Fruit fly (Drosophila melanogaster): ENCODE results near the gene CG8661.

CG8661 gene

dm6 chrX:17316723-17317262 is 32.5 kb upstream of the CG8661 start:
- TF ChIP-seq CG33017 (tag; optimal IDR thresholded peaks at IDR 0.05) (no peak), toe (GFP tag; optimal IDR thresholded peaks at IDR 0.05) (no peak), cnc (optimal IDR thresholded peaks at IDR 0.05) (no peak), CG7045 (GFP tag; optimal IDR thresholded peaks at IDR 0.05) (no peak), Hr96 (GFP tag; optimal IDR thresholded peaks at IDR 0.05) (no peak), CG11617 (GFP tag; optimal IDR thresholded peaks at IDR 0.05) (no peak), Mnt (GFP tag; optimal IDR thresholded peaks at IDR 0.05) (no peak), ovo (GFP tag; optimal IDR thresholded peaks at IDR 0.05) (no peak), CG5204 (GFP tag; optimal IDR thresholded peaks at IDR 0.05) (no peak), cic (GFP tag; optimal IDR thresholded peaks at IDR 0.05) (no peak), CG7101 (tag; optimal IDR thresholded peaks at IDR 0.05) (no peak), pad (GFP tag; optimal IDR thresholded peaks at IDR 0.05) (no peak), Crg-1 (GFP tag; optimal IDR thresholded peaks at IDR 0.05) (no peak), CG1620 (GFP tag; optimal IDR thresholded peaks at IDR 0.05) (no peak)

dm6 chrX:17315566-17315965 is 31.3 kb upstream of the CG8661 start:
- TF ChIP-seq CG12768 (GFP tag; optimal IDR thresholded peaks at IDR 0.05) (no peak), Clk (GFP tag; optimal IDR thresholded peaks at IDR 0.05) (no peak), kay (GFP tag; ENCODE audit: borderline replicate concordance) (no peak), tj (GFP tag; optimal IDR thresholded peaks at IDR 0.05) (no peak), toe (GFP tag; optimal IDR thresholded peaks at IDR 0.05) (no peak), cnc (optimal IDR thresholded peaks at IDR 0.05) (no peak), pad (GFP tag; optimal IDR thresholded peaks at IDR 0.05) (no peak), bab1 (GFP tag; optimal IDR thresholded peaks at IDR 0.05) (no peak), CG7045 (GFP tag; optimal IDR thresholded peaks at IDR 0.05) (no peak), CG5204 (GFP tag; optimal IDR thresholded peaks at IDR 0.05) (no peak), ovo (GFP tag; optimal IDR thresholded peaks at IDR 0.05) (no peak), CG1620 (GFP tag; optimal IDR thresholded peaks at IDR 0.05) (no peak), cic (GFP tag; optimal IDR thresholded peaks at IDR 0.05) (no peak), CG33017 (tag; optimal IDR thresholded peaks at IDR 0.05) (no peak), CG11617 (GFP tag; optimal IDR thresholded peaks at IDR 0.05) (no peak), Crg-1 (GFP tag; optimal IDR thresholded peaks at IDR 0.05) (no peak), Hr96 (GFP tag; optimal IDR thresholded peaks at IDR 0.05) (no peak), Mnt (GFP tag; optimal IDR thresholded peaks at IDR 0.05) (no peak), CG7101 (tag; optimal IDR thresholded peaks at IDR 0.05) (no peak)

- TF ChIP-seq toe (GFP tag; optimal IDR thresholded peaks at IDR 0.05) = no peak
Observed at dm6 chrX:17314213-17314612, 29.9 kb upstream of the CG8661 start, which contains the start of gene B-H2. TSS of gene B-H2 (plus strand) at chrX:17314581.

DNA sequence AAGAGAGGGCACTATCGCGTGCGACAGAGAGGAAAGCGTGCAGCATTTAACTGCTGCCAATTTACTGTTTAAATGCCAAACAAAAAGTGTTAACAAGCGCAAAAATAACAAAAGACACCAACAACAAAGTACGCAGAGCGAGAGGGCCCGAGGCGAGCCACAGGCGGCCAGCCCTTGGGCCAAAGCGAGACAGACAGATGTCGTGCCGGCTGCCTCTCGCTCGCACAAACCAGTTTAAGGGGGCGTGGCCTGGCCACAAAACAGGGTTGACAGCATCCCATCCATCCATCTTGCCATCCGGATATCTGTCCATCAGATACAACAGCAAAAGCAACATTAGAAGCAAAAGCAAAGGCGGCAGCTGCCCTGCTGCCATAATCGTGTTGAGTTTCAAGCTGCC is 29.0 kb upstream of the CG8661 start:
- TF ChIP-seq ovo (GFP tag; optimal IDR thresholded peaks at IDR 0.05) (no peak), kay (GFP tag; ENCODE audit: borderline replicate concordance) (no peak), toe (GFP tag; optimal IDR thresholded peaks at IDR 0.05) (no peak), Clk (GFP tag; optimal IDR thresholded peaks at IDR 0.05) (no peak), CG33017 (tag; optimal IDR thresholded peaks at IDR 0.05) (no peak), Hr96 (GFP tag; optimal IDR thresholded peaks at IDR 0.05) (no peak), CG11617 (GFP tag; optimal IDR thresholded peaks at IDR 0.05) (no peak), CG7101 (tag; optimal IDR thresholded peaks at IDR 0.05) (no peak), cic (GFP tag; optimal IDR thresholded peaks at IDR 0.05) (no peak), CG7045 (GFP tag; optimal IDR thresholded peaks at IDR 0.05) (no peak), CG5204 (GFP tag; optimal IDR thresholded peaks at IDR 0.05) (no peak), pad (GFP tag; optimal IDR thresholded peaks at IDR 0.05) (no peak), CG1620 (GFP tag; optimal IDR thresholded peaks at IDR 0.05) (no peak), CG14711 (tag; optimal IDR thresholded peaks at IDR 0.05) (no peak)

dm6 chrX:17308211-17308610 is 23.9 kb upstream of the CG8661 start:
- no peak for TF ChIP-seq Crg-1 (GFP tag; optimal IDR thresholded peaks at IDR 0.05)
- no peak for TF ChIP-seq CG7045 (GFP tag; optimal IDR thresholded peaks at IDR 0.05)
- no peak for TF ChIP-seq CG11617 (GFP tag; optimal IDR thresholded peaks at IDR 0.05)
- no peak for TF ChIP-seq ovo (GFP tag; optimal IDR thresholded peaks at IDR 0.05)
- no peak for TF ChIP-seq toe (GFP tag; optimal IDR thresholded peaks at IDR 0.05)
- no peak for TF ChIP-seq pad (GFP tag; optimal IDR thresholded peaks at IDR 0.05)
- no peak for TF ChIP-seq cic (GFP tag; optimal IDR thresholded peaks at IDR 0.05)
- no peak for TF ChIP-seq Hr96 (GFP tag; optimal IDR thresholded peaks at IDR 0.05)
- TF ChIP-seq Mnt (GFP tag; optimal IDR thresholded peaks at IDR 0.05) = no peak

- TF ChIP-seq bab1 (GFP tag; optimal IDR thresholded peaks at IDR 0.05) = peak; percentile 50
- TF ChIP-seq tj (GFP tag; optimal IDR thresholded peaks at IDR 0.05) = no peak
- TF ChIP-seq pad (GFP tag; optimal IDR thresholded peaks at IDR 0.05) = no peak
- no peak for TF ChIP-seq cnc (optimal IDR thresholded peaks at IDR 0.05)
- peak; percentile 17 for TF ChIP-seq ovo (GFP tag; optimal IDR thresholded peaks at IDR 0.05)
Observed at dm6 chrX:17305544-17305943, 21.2 kb upstream of the CG8661 start.

Measured in whole organism, adult.